Worm (Caenorhabditis elegans) whole organism, young adult: ENCODE results near the gene srlf-31.

Source experiments
- F22D6.2 ChIP-seq: sonication (generic microtip); optimal IDR thresholded peaks from 2 replicates; lab custom pipeline; 2016; ENCODE audit warnings: mild to moderate bottlenecking, missing genetic modification characterization, missing compliant biosample characterization
- F33H1.4 ChIP-seq: fragments of 200-800 bp; sonication (Bioruptor generic); IDR thresholded peaks from 2 replicates; pipeline ENCODE4 v1.3.6; 2022; ENCODE audit warnings: missing genetic modification reagents, missing genetic modification characterization, missing compliant biosample characterization
- Y95B8A.8 ChIP-seq: fragments of 200-800 bp; sonication (Bioruptor generic); IDR thresholded peaks from 2 replicates; pipeline ENCODE4 v1.3.6; 2022; ENCODE audit warnings: missing genetic modification reagents, missing genetic modification characterization, missing compliant biosample characterization
- ama-1 ChIP-seq, 3 experiments: fragments of 150-350 bp in 1 of 3; sonication (generic microtip) in 2 of 3; optimal IDR thresholded peaks; 2 replicates each; lab custom pipeline; 2014 to 2018; ENCODE audit warnings: missing biosample characterization in 2 of 3, missing genetic modification characterization in 2 of 3, missing genetic modification reagents in 2 of 3
- ets-4 ChIP-seq: fragments of 200-800 bp; sonication (Bioruptor generic); optimal IDR thresholded peaks from 2 replicates; lab custom pipeline; 2018; ENCODE audit warnings: mild to moderate bottlenecking, missing genetic modification characterization, missing compliant biosample characterization
- hmg-1.2 ChIP-seq: fragments of 200-800 bp; sonication (Bioruptor generic); IDR thresholded peaks from 2 replicates; pipeline ENCODE4 v1.3.6; 2022; ENCODE audit warnings: missing genetic modification reagents, missing genetic modification characterization, missing compliant biosample characterization
- lin-35 ChIP-seq, 3 experiments: fragments of 150-350 bp in 2 of 3; sonication (generic microtip) in 1 of 3; optimal IDR thresholded peaks; 2 replicates each; lab custom pipeline; 2014 to 2018; ENCODE audit warnings: missing biosample characterization in 3 of 3, missing genetic modification characterization in 3 of 3, missing genetic modification reagents in 3 of 3
- mxl-1 ChIP-seq: sonication (generic microtip); optimal IDR thresholded peaks from 2 replicates; lab custom pipeline; 2016; ENCODE audit warnings: missing genetic modification characterization, missing compliant biosample characterization
- nhr-27 ChIP-seq: fragments of 200-800 bp; sonication (Bioruptor generic); optimal IDR thresholded peaks from 2 replicates; lab custom pipeline; 2018; ENCODE audit warnings: mild to moderate bottlenecking, missing genetic modification characterization, moderate library complexity, missing compliant biosample characterization
- pha-4 ChIP-seq: fragments of 150-350 bp; sonication (generic microtip); optimal IDR thresholded peaks from 2 replicates; lab custom pipeline; 2014; ENCODE audit warnings: missing biosample characterization, missing genetic modification reagents, missing genetic modification characterization
- tbx-9 ChIP-seq: sonication (generic microtip); optimal IDR thresholded peaks from 2 replicates; lab custom pipeline; 2016; ENCODE audit warnings: borderline replicate concordance, missing genetic modification characterization, inconsistent platforms, missing compliant biosample characterization
- tlf-1 ChIP-seq: fragments of 200-800 bp; sonication (Bioruptor generic); optimal IDR thresholded peaks from 2 replicates; lab custom pipeline; 2018; ENCODE audit warnings: mild to moderate bottlenecking, missing genetic modification characterization, missing compliant biosample characterization
- unc-62 ChIP-seq: fragments of 150-350 bp; optimal IDR thresholded peaks from 2 replicates; lab custom pipeline; 2014; ENCODE audit warnings: missing biosample characterization, missing genetic modification reagents, missing genetic modification characterization

ce11 chrIV:11882534-11882933, 40.4 kb downstream of the srlf-31 start:
- TF ChIP-seq pha-4 (no peak), tbx-9 (tag; lab: Kevin White, UChicago) (no peak), unc-62 (GFP tag; lab: Kevin White, UChicago) (no peak), ama-1 (optimal IDR thresholded peaks at IDR 0.05; lab: Kevin White, UChicago) (no peak), ama-1 (GFP tag; optimal IDR thresholded peaks at IDR 0.05; lab: Kevin White, UChicago) (no peak), tlf-1 (GFP tag; lab: Kevin White, UChicago) (no peak), F22D6.2 (tag; lab: Kevin White, UChicago) (no peak), F33H1.4 (GFP tag; lab: Robert Waterston, UW) (no peak), mxl-1 (tag; lab: Kevin White, UChicago) (no peak), lin-35 (GFP tag; optimal IDR thresholded peaks at IDR 0.05; lab: Kevin White, UChicago) (no peak), hmg-1.2 (no peak), nhr-27 (tag; lab: Kevin White, UChicago) (no peak), ets-4 (no peak), Y95B8A.8 (GFP tag; lab: Robert Waterston, UW) (no peak)
